Fruit fly (Drosophila melanogaster): ENCODE measurements around the gene CG11149.

CG11149 gene

DNA sequence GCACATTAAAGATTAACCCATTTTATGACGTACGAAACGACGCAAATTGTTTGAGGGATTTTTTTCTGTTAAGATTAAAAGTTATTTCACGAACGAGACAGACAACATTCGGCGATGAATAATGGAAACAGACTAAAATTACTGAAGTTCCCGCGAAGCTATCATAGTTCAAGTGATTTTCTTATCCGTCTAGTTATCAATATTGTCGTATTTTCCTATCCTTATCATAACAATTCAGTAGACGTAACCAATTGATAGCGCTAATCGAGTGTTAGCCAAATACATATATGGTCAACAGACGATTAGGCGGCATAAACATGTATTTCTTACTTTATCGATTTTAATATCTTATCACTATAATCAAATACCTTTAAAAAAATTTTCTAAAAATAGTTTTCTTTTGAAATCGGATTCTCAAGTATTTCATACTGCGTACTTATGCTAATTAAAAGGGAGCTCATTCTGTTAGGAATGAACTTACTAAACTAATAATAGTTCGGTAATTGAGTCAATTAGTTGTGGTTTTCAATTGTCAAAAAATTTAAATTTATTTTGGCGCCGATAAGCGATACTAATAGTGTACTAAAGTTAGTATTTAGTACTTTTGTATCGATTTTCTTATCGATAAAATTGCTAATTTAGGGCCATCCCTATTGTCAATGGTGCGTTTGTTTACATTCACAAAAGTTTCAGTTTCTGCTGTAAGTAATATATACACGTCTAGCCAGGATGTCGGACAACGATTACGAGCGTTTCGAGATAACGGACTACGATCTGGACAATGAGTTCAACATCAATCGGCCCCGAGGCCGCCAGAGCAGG is at the start of gene CG11149, which contains the start of gene sip1:
CG11149 (minus strand) TSS at position 493 of the 822 bp plus-strand sequence.
sip1 (plus strand) TSS at position 645 of the 822 bp plus-strand sequence.
- no peak for TF ChIP-seq CG17801 (GFP tag; optimal IDR thresholded peaks at IDR 0.05; ENCODE audit: partially characterized antibody)

DNA sequence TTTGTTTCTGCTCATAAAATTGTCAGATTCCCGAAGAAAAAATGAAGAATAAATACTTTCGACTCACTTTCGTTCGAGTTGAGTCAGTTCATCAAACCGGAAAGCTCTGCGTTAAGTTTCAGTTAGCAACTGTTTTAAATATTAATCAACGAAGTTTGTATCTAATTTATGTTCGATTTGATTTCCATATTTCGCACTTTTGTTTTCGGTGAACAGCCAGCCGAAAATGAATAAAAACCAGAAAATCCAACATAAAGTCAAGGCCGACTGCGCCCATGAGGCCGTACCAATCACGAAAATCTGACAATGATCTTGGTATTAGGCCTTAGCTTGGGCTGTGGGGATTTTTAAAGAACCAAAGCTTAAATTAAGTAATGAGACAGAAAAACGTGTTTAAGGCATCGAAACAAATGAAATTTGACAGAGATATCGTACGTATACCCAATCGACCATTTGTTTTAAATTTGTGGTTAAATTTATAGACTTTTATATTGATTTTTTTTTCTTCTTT is 45.9 kb upstream of the CG11149 start:
- no peak for TF ChIP-seq CG17801 (GFP tag; optimal IDR thresholded peaks at IDR 0.05; ENCODE audit: partially characterized antibody)

DNA sequence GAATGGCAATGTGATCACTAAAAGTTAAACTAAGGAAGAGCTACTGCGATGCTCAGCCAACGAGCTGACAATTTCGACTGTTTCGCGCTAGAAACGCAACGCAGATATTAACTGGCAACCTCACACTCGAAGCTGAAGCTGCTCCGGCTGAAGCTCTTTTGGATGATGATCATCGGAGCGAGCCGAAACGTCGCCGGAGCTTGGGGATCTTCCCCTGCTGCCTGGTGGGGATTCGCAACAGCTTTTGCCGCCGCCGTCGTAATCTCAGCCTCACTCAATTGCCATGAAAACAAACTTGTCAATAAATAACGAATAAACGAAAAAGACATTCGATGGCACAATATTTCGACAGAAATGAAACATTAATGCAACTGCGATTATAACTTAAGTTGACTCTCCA is 45.3 kb upstream of the CG11149 start, which contains the start of gene obst-E:
obst-E (minus strand) TSS at position 101 of the 400 bp plus-strand sequence.
- TF ChIP-seq CG17801 (GFP tag; optimal IDR thresholded peaks at IDR 0.05; ENCODE audit: partially characterized antibody): no peak

DNA sequence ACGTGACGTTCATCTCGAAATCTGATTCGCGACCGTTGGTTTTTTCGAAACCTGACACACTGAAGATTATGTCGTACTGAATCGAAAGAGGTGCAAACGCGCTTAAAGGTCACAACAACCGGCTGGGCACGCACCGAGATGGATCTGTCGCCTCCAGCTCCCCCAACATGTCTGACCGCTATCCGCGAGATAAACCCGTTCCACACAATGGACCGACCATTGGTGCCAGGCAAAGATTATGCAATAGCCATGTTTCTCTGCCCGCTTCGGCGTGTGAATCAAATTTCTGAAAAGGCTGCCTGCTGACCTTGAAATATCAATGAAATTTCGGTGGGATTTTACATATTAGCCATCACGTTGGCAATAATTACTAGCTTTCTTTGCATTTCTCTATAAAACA is 44.4 kb upstream of the CG11149 start:
- TF ChIP-seq CG17801 (GFP tag; optimal IDR thresholded peaks at IDR 0.05; ENCODE audit: partially characterized antibody): no peak

DNA sequence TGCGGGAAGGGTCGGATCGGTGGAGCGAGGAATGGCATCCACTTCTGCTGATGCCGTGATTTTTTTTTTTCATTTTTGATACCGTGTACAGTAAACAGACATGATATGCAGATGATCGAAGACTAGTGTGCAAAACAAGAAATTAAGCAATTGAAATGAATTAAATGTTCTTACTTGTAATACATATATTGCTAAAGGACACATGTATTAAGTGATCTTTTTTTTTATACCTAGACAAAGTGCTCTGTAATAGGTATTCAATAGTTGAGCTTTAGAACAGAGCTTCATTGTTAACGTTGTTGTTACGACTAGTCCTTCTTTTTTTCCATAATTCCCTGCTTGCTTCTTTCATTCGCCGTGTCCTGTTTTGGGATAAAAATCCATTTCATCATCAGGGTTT is 30.7 kb upstream of the CG11149 start:
- no peak for TF ChIP-seq CG17801 (GFP tag; optimal IDR thresholded peaks at IDR 0.05; ENCODE audit: partially characterized antibody)

DNA sequence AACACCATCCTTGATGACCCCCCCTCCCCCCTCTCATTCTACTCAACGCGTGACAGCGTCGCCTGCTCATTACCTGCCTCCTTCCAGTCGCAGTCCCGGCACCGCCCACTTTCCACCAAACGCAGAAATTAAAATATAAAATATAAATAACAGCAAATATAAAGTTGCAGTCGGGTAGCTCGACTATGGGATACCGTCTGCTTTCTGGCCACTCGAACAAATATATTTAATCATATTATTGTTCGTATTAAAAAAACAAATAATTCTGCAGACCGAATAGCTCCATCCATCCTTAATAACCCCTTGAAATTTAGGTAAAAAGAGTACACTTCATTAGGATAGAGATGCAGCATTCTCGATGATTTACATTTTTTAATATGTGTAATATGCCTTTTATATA is 27.5 kb upstream of the CG11149 start:
- TF ChIP-seq CG17801 (GFP tag; optimal IDR thresholded peaks at IDR 0.05; ENCODE audit: partially characterized antibody): no peak

DNA sequence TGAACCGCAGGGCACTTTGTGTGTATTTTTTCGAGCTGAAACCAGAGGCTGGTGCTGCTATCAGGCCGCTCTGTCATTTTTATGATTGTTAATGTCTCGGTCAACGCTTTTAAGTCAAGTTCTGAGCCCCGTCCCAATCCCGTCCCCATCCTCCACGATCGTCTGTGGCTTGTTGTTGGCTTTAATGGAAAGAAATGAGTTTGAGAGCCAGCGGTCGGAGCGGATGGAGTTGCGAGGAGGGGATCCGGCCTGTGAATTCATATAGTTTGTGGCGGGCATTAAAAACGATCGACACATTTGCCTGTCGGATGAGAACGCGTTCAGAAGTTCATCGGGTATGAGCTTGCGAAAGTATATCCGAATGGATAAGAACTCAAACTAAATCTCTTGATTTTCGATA is 25.2 kb upstream of the CG11149 start, which contains the start of gene CG11029:
CG11029 (plus strand) TSS at position 301 of the 400 bp plus-strand sequence.
- TF ChIP-seq CG17801 (GFP tag; optimal IDR thresholded peaks at IDR 0.05; ENCODE audit: partially characterized antibody): no peak

DNA sequence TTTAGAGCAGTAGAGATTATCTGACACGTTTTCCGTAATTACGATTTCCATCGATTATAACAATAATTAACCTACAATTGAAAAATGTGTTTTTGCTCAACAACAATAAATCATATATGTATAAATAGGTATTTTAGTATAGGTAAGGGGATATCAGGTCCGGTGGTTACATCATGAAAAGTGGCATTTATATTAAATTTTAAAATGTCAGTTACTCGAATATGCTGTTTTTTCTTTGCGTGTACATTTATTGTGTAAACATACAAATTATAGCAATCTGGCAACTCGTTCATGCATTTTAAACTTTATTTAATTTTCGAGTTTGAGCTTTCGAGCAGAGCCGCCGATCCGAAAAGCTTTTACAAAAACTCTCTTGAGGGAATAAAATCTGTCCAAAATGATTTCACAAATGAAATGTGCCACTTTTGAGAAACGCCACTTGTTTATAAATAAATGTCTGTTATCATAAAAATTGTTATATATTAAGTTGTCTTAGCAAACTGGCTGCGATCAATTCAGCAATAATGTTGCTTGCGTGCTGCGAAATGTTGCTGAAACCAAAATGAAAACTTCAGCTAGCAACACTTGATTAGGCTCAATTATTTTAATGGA is 22.9 kb upstream of the CG11149 start:
- peak; percentile 19 for TF ChIP-seq CG17801 (GFP tag; optimal IDR thresholded peaks at IDR 0.05; ENCODE audit: partially characterized antibody)

DNA sequence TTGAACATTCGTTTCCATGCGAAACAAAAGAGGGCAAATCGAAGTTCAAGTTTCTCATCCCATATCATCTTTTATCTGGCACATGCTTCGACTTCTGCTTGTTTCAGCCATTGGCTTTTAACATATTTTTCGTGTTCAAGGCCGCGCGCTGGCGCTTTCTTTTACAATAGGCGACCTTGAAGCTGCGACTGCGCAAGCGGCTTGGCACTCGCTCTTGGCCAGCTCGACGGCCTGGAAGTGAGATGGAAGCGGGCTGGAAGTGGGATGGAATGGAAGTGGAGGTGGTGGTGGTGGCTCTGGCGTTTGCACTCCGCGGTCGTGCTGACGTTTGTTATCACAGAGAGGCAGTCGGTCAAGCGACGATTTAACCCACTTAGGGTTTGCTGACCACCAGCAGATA is 21.7 kb upstream of the CG11149 start:
- no peak for TF ChIP-seq CG17801 (GFP tag; optimal IDR thresholded peaks at IDR 0.05; ENCODE audit: partially characterized antibody)

DNA sequence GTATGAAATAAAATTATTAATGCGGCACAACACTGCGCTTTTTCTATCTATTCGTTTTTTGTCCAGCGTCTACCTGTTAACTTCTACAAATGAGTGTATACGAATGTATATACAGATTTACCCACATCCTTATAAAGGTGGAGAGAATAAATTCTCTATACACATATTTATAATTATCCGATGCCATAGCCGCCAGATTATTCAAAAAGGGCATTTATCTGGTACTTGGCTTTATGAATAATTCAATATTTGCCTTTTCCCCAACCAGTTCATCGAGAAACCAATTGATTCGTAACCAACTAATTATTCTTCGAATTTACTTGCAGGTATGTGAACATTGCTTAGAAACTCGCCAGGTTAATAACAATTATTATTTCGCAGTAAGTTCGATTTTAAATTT is 20.4 kb upstream of the CG11149 start, which contains the start of gene CG11147:
CG11147 (minus strand) TSS at position 101 of the 400 bp plus-strand sequence.
- no peak for TF ChIP-seq CG17801 (GFP tag; optimal IDR thresholded peaks at IDR 0.05; ENCODE audit: partially characterized antibody)

DNA sequence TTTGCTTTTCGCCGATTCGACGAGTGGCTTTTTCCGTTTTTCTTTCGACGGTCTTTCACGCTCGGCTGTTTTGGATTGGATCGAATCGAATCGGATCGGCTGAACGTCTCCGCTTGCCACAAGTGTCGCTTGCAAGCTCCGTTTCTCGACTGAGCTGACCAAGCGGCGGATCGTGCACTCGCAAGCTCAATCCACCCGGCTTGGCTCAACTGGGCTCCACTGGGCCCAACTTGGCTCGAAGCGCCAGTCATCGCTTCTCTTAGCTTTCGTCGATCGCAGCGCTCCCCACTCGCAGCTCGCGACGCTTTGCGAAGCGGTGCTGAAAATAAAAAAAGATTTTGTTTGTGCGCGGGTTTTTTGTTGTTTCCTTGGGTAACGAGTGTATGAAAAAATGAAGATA is 20.0 kb upstream of the CG11149 start:
- TF ChIP-seq CG17801 (GFP tag; optimal IDR thresholded peaks at IDR 0.05; ENCODE audit: partially characterized antibody): no peak

DNA sequence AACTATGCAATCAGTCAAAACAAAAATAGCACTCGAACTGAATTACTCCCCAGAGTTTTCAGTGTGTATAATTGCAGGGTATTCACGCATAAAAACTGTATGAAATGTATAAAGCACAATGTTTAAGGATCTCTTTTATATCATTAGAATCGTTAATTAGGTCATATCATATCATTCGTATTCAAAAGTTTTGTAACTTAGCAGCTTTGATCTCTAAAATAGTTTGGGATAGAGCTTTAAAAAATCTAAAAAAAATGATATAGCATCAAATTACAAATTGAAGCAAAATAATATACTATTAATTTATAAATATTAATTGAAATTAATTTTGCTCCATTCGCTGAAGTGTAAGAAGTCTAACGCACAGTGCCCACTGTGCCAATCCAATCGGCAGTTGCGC is 9.7 kb upstream of the CG11149 start:
- no peak for TF ChIP-seq CG17801 (GFP tag; optimal IDR thresholded peaks at IDR 0.05; ENCODE audit: partially characterized antibody)

DNA sequence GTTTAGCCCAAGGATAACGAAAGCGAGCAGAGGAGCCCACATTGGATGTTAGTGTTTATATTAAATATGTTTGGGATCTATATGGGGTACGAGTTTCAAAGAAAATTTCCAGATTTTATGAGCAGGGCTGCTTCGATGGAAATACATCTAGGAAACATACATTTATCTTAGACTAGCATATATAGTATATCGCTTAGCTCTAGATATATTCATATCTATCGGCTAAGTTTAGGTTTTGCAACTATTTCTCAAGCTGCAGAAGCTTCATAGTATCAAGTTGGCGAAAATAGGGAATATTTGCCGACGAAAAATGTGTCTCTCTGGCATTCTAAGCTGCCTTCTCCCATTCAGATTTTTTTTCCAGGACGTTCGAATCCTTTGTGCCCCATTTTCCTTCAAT is 8.0 kb upstream of the CG11149 start, which contains the start of gene CG14006:
CG14006 (minus strand) TSS at position 101 of the 400 bp plus-strand sequence.
- no peak for TF ChIP-seq CG17801 (GFP tag; optimal IDR thresholded peaks at IDR 0.05; ENCODE audit: partially characterized antibody)

DNA sequence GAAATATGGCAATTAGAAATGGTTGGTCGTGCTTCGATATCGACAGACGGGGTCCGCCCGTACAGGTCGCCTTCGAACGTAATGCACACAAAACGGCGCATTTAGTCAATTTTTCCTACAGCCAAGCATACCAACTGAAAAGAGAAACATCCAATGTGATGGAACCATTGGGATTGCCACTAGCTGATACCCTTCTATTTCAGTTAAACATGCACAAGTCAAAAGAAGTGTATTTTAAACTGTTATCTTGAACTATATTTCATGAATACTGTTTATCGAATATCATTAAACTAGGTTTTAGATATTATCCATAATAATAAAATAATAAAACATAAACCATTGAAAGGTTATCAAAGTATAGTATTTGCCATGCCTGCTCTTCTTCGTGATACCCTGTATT is 5.3 kb upstream of the CG11149 start:
- TF ChIP-seq CG17801 (GFP tag; optimal IDR thresholded peaks at IDR 0.05; ENCODE audit: partially characterized antibody): no peak

DNA sequence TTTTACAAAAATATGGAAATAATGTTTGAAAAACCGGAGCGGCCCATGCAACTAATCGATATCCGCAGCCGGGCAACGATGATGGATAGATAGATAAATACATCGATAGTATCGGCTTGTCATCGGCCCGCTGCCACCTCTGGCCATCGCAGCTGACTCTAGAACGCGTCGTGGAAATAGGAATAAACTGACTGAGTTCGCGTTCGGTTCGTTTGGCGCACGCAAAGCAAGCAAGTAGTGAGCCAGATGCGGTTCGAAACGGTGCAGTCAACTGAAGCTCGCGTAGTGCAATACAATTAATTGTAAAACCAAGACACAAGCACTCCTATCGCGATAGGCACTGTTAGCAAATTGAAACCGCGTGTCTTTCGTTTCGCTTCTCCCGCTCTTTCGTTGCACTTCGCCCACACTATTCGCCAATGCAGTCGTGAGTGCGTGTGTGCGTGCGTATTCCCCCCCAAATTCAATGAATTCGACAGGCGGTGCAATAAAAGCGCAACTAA is 3.9 kb upstream of the CG11149 start, which contains the start of gene CG11030:
CG11030 (plus strand) TSS at position 136 of the 503 bp plus-strand sequence.
- TF ChIP-seq CG17801 (GFP tag; optimal IDR thresholded peaks at IDR 0.05; ENCODE audit: partially characterized antibody): peak; percentile 53
